Worm (Caenorhabditis elegans) whole organism, L2 larva: ENCODE results near the gene ncx-3.

ENCODE experiments used
- C34F6.9 ChIP-seq: fragments of 150-350 bp; optimal IDR thresholded peaks from 2 replicates; lab custom pipeline; 2014; ENCODE audit warnings: missing biosample characterization, missing genetic modification characterization
- F13H6.1 ChIP-seq: sonication (generic microtip); optimal IDR thresholded peaks from 2 replicates; lab custom pipeline; 2016; ENCODE audit warnings: missing genetic modification characterization, missing compliant biosample characterization
- R02D3.7 ChIP-seq: fragments of 150-350 bp; optimal IDR thresholded peaks from 2 replicates; lab custom pipeline; 2014; ENCODE audit warnings: missing biosample characterization, missing genetic modification characterization
- ZK546.5 ChIP-seq: sonication (generic microtip); optimal IDR thresholded peaks from 2 replicates; lab custom pipeline; 2017; ENCODE audit warnings: missing biosample characterization, missing genetic modification characterization
- aly-2 ChIP-seq: fragments of 150-350 bp; optimal IDR thresholded peaks from 2 replicates; lab custom pipeline; 2014; ENCODE audit warnings: missing biosample characterization, missing genetic modification characterization
- ama-1 ChIP-seq: fragments of 150-350 bp; optimal IDR thresholded peaks from 2 replicates; lab custom pipeline; 2018; ENCODE audit warnings: inconsistent platforms
- blmp-1 ChIP-seq: sonication (generic microtip); optimal IDR thresholded peaks from 2 replicates; lab custom pipeline; 2017; ENCODE audit warnings: missing genetic modification characterization, mild to moderate bottlenecking, missing compliant biosample characterization, antibody characterized with exemption, moderate library complexity; ENCODE audit not compliant: insufficient read depth
- ceh-16 ChIP-seq: fragments of 150-350 bp; optimal IDR thresholded peaks from 2 replicates; lab custom pipeline; 2014; ENCODE audit warnings: missing biosample characterization, missing genetic modification characterization
- ceh-82 ChIP-seq: fragments of 150-350 bp; optimal IDR thresholded peaks from 2 replicates; lab custom pipeline; 2014; ENCODE audit warnings: missing biosample characterization, missing genetic modification characterization
- crh-2 ChIP-seq: sonication (generic microtip); optimal IDR thresholded peaks from 2 replicates; lab custom pipeline; 2017; ENCODE audit warnings: missing biosample characterization, missing genetic modification characterization
- dmd-4 ChIP-seq: sonication (generic microtip); optimal IDR thresholded peaks from 2 replicates; lab custom pipeline; 2017; ENCODE audit warnings: missing biosample characterization, missing genetic modification characterization
- egl-27 ChIP-seq: sonication (generic microtip); optimal IDR thresholded peaks from 3 replicates; lab custom pipeline; 2017; ENCODE audit warnings: missing biosample characterization, missing genetic modification reagents, missing genetic modification characterization
- elt-1 ChIP-seq: fragments of 150-350 bp; optimal IDR thresholded peaks from 2 replicates; lab custom pipeline; 2014; ENCODE audit warnings: missing biosample characterization, missing genetic modification characterization
- fos-1 ChIP-seq: fragments of 150-350 bp; optimal IDR thresholded peaks from 2 replicates; lab custom pipeline; 2014; ENCODE audit warnings: missing biosample characterization, missing genetic modification characterization
- gmeb-1 ChIP-seq: fragments of 150-350 bp; optimal IDR thresholded peaks from 2 replicates; lab custom pipeline; 2014; ENCODE audit warnings: missing biosample characterization, missing genetic modification characterization
- lin-11 ChIP-seq: fragments of 150-350 bp; sonication (generic microtip); optimal IDR thresholded peaks from 2 replicates; lab custom pipeline; 2014; ENCODE audit warnings: missing biosample characterization, missing genetic modification characterization, inconsistent platforms, mixed read lengths
- lin-13 ChIP-seq: fragments of 150-350 bp; optimal IDR thresholded peaks from 2 replicates; lab custom pipeline; 2014; ENCODE audit warnings: missing biosample characterization, missing genetic modification reagents, missing genetic modification characterization
- lin-39 ChIP-seq: fragments of 150-350 bp; optimal IDR thresholded peaks from 2 replicates; lab custom pipeline; 2014; ENCODE audit warnings: missing biosample characterization, missing genetic modification reagents, missing genetic modification characterization
- lsy-2 ChIP-seq, 2 experiments: fragments of 150-350 bp in 1 of 2; sonication (generic microtip) in 1 of 2; optimal IDR thresholded peaks; 2 replicates each; lab custom pipeline; 2014 to 2017; ENCODE audit warnings: missing biosample characterization in 2 of 2, missing genetic modification characterization in 2 of 2
- mbf-1 ChIP-seq: sonication (generic microtip); optimal IDR thresholded peaks from 2 replicates; lab custom pipeline; 2017; ENCODE audit warnings: missing biosample characterization, missing genetic modification characterization
- nhr-10 ChIP-seq: sonication (generic microtip); optimal IDR thresholded peaks from 2 replicates; lab custom pipeline; 2017; ENCODE audit warnings: missing biosample characterization, missing genetic modification characterization
- nhr-11 ChIP-seq: fragments of 150-350 bp; optimal IDR thresholded peaks from 2 replicates; lab custom pipeline; 2014; ENCODE audit warnings: missing biosample characterization, missing genetic modification characterization
- nhr-12 ChIP-seq: fragments of 150-350 bp; optimal IDR thresholded peaks from 2 replicates; lab custom pipeline; 2014; ENCODE audit warnings: missing biosample characterization, missing genetic modification characterization
- nhr-129 ChIP-seq: fragments of 150-350 bp; optimal IDR thresholded peaks from 2 replicates; lab custom pipeline; 2014; ENCODE audit warnings: missing biosample characterization, missing genetic modification characterization
- nhr-21 ChIP-seq: fragments of 150-350 bp; optimal IDR thresholded peaks from 2 replicates; lab custom pipeline; 2014; ENCODE audit warnings: missing biosample characterization, missing genetic modification characterization
- nhr-23 ChIP-seq: fragments of 150-350 bp; optimal IDR thresholded peaks from 2 replicates; lab custom pipeline; 2014; ENCODE audit warnings: missing biosample characterization, missing genetic modification reagents, missing genetic modification characterization
- nhr-237 ChIP-seq: fragments of 150-350 bp; optimal IDR thresholded peaks from 2 replicates; lab custom pipeline; 2014; ENCODE audit warnings: missing biosample characterization, missing genetic modification characterization
- nhr-25 ChIP-seq: fragments of 150-350 bp; sonication (generic microtip); optimal IDR thresholded peaks from 3 replicates; lab custom pipeline; 2014; ENCODE audit warnings: missing biosample characterization, missing genetic modification characterization
- peb-1 ChIP-seq: fragments of 150-350 bp; optimal IDR thresholded peaks from 2 replicates; lab custom pipeline; 2014; ENCODE audit warnings: missing biosample characterization, missing genetic modification characterization
- sma-3 ChIP-seq: sonication (generic microtip); optimal IDR thresholded peaks from 2 replicates; lab custom pipeline; 2016; ENCODE audit warnings: missing genetic modification reagents, missing genetic modification characterization, missing compliant biosample characterization
- sma-9 ChIP-seq, 2 experiments: fragments of 150-350 bp in 1 of 2; sonication (generic microtip) in 1 of 2; optimal IDR thresholded peaks; 2 replicates each; lab custom pipeline; 2014 to 2016; ENCODE audit warnings: missing genetic modification characterization in 2 of 2, mild to moderate bottlenecking in 1 of 2, missing biosample characterization in 1 of 2, missing compliant biosample characterization in 1 of 2, missing genetic modification reagents in 1 of 2, moderate library complexity in 1 of 2
- unc-55 ChIP-seq: fragments of 150-350 bp; sonication (generic microtip); optimal IDR thresholded peaks from 3 replicates; lab custom pipeline; 2014; ENCODE audit warnings: missing biosample characterization, missing genetic modification reagents, missing genetic modification characterization
- unc-62 ChIP-seq: fragments of 150-350 bp; optimal IDR thresholded peaks from 2 replicates; lab custom pipeline; 2014; ENCODE audit warnings: missing biosample characterization, missing genetic modification reagents, missing genetic modification characterization
- ztf-11 ChIP-seq: sonication (generic microtip); optimal IDR thresholded peaks from 2 replicates; lab custom pipeline; 2017; ENCODE audit warnings: missing biosample characterization, missing genetic modification characterization
- ztf-4 ChIP-seq: fragments of 150-350 bp; optimal IDR thresholded peaks from 2 replicates; lab custom pipeline; 2014; ENCODE audit warnings: missing biosample characterization, missing genetic modification characterization

The ncx-3 gene

DNA sequence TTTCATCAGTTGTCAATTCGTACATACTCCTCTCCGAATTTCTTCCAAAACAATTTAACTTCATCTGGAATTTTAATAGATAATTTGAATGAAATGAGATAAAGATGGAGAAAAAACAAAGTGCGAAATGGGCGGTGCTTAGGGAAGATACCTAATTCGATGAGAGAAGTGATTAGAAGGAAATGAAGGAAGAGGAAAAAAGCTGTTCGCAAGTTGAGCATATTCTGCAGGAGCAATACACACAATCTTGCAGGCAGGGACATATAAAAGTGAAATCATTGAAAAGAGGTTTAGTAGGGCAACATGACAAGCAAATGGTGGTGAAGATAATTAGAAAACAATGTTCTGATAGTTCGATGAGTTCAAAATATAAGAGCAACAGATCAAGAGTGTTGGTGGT lies 4.7 kb upstream of the ncx-3 start, which contains the start of gene glb-21:
Gene glb-21 (minus strand): TSS at position 66 of the 400 bp plus-strand sequence.
- TF ChIP-seq nhr-21 (no peak), unc-55 (GFP tag; lab: Kevin White, UChicago) (no peak), egl-27 (tag; lab: Kevin White, UChicago) (no peak), lin-11 (no peak), mbf-1 (tag; lab: Kevin White, UChicago) (no peak), ztf-11 (no peak), F13H6.1 (no peak), lsy-2 (tag; optimal IDR thresholded peaks at IDR 0.05; lab: Kevin White, UChicago) (no peak), ceh-82 (tag; lab: Kevin White, UChicago) (no peak), peb-1 (tag; lab: Kevin White, UChicago) (no peak), elt-1 (no peak), nhr-10 (tag; lab: Kevin White, UChicago) (no peak), C34F6.9 (tag; lab: Kevin White, UChicago) (no peak), nhr-237 (tag; lab: Kevin White, UChicago) (no peak), nhr-129 (no peak), ztf-4 (tag; lab: Kevin White, UChicago) (no peak), gmeb-1 (tag; lab: Kevin White, UChicago) (no peak)

ce11 chrIV:10714594-10714993 lies 1.9 kb upstream of the ncx-3 start:
- TF ChIP-seq ceh-82 (tag; lab: Kevin White, UChicago) (no peak), nhr-129 (peak; percentile 60), mbf-1 (tag; lab: Kevin White, UChicago) (no peak), sma-9 (GFP tag; optimal IDR thresholded peaks at IDR 0.05; lab: Kevin White, UChicago) (peak; percentile 46), sma-9 (tag; optimal IDR thresholded peaks at IDR 0.05; lab: Kevin White, UChicago) (no peak), ZK546.5 (tag; lab: Kevin White, UChicago) (no peak), nhr-237 (tag; lab: Kevin White, UChicago) (no peak), blmp-1 (tag; lab: Kevin White, UChicago) (no peak), nhr-23 (no peak), ceh-16 (tag; lab: Kevin White, UChicago) (no peak), C34F6.9 (tag; lab: Kevin White, UChicago) (peak; percentile 13), sma-3 (peak; percentile 8), crh-2 (no peak), gmeb-1 (tag; lab: Kevin White, UChicago) (peak; percentile 21), dmd-4 (tag; lab: Kevin White, UChicago) (no peak), lin-13 (no peak), egl-27 (tag; lab: Kevin White, UChicago) (peak; percentile 21), nhr-11 (tag; lab: Kevin White, UChicago) (no peak), nhr-25 (peak; percentile 6), fos-1 (tag; lab: Kevin White, UChicago) (peak; percentile 43)

DNA sequence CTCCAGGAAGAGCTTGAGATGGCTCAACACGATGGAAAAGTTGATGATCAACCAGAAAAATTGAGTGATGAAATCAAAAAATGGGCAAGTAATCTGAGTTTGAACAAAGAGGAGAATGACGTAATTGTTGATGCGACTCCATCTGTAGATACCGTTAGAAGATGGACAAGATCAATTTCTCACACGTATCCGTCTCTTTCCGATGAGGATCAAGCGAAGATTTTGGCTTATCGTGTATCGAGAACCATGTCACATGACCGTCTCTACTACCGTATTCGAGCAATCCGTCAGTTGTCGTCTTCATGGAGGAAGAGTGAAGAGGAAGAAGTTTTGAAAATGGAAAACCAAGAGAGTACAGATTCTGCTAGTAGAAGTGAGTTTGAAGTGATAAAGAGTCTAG lies 1.6 kb downstream of the ncx-3 start:
- no peak for TF ChIP-seq ama-1 (lab: Kevin White, UChicago)
- TF ChIP-seq elt-1 = peak; percentile 25

ce11 chrIV:10718865-10719264 lies 2.4 kb downstream of the ncx-3 start:
- no peak for TF ChIP-seq lin-39
- TF ChIP-seq C34F6.9 (tag; lab: Kevin White, UChicago) = no peak
- no peak for TF ChIP-seq R02D3.7
- TF ChIP-seq peb-1 (tag; lab: Kevin White, UChicago) = no peak
- TF ChIP-seq egl-27 (tag; lab: Kevin White, UChicago) = no peak
- TF ChIP-seq lsy-2 (tag; optimal IDR thresholded peaks at IDR 0.05; lab: Kevin White, UChicago) = no peak
- TF ChIP-seq ZK546.5 (tag; lab: Kevin White, UChicago) = no peak
- no peak for TF ChIP-seq lin-11
- TF ChIP-seq nhr-129 = no peak
- no peak for TF ChIP-seq aly-2 (tag; lab: Kevin White, UChicago)
- TF ChIP-seq nhr-12 (tag; lab: Kevin White, UChicago) = no peak

ce11 chrIV:10727734-10728133 lies 11.3 kb downstream of the ncx-3 start, which contains the start of gene ZC168.2:
Gene ZC168.2 (plus strand): TSS chrIV:10728034.
- TF ChIP-seq nhr-25 (no peak), unc-62 (GFP tag; lab: Kevin White, UChicago) (no peak), nhr-12 (tag; lab: Kevin White, UChicago) (no peak)
